Worm (Caenorhabditis elegans) whole organism, mixed stage, embryonic: ENCODE data around the gene F53F4.16.

Source experiments
- blmp-1 ChIP-seq: fragments of 150-350 bp; optimal IDR thresholded peaks from 2 replicates; lab custom pipeline; 2014; ENCODE audit warnings: missing biosample characterization, missing genetic modification characterization
- elt-3 ChIP-seq: fragments of 150-350 bp; optimal IDR thresholded peaks from 2 replicates; lab custom pipeline; 2014; ENCODE audit warnings: missing biosample characterization, missing genetic modification characterization
- hlh-1 ChIP-seq: fragments of 150-350 bp; optimal IDR thresholded peaks from 2 replicates; lab custom pipeline; 2014; ENCODE audit warnings: missing biosample characterization, missing genetic modification reagents, missing genetic modification characterization
- lsy-2 ChIP-seq: fragments of 150-350 bp; optimal IDR thresholded peaks from 2 replicates; lab custom pipeline; 2014; ENCODE audit warnings: missing biosample characterization, missing genetic modification characterization
- mep-1 ChIP-seq: fragments of 150-350 bp; optimal IDR thresholded peaks from 2 replicates; lab custom pipeline; 2017; ENCODE audit warnings: missing biosample characterization, missing genetic modification reagents, missing genetic modification characterization, inconsistent platforms
- pha-4 ChIP-seq: fragments of 150-350 bp; optimal IDR thresholded peaks from 2 replicates; lab custom pipeline; 2018; ENCODE audit warnings: missing biosample characterization, missing genetic modification reagents, missing genetic modification characterization
- snpc-4 ChIP-seq: fragments of 150-350 bp; optimal IDR thresholded peaks from 2 replicates; lab custom pipeline; 2014; ENCODE audit warnings: missing biosample characterization, missing genetic modification characterization

ce11 chrV:13668337-13668736 is 46.7 kb upstream of the F53F4.16 start:
- TF ChIP-seq snpc-4 (tag; lab: Kevin White, UChicago) (no peak), blmp-1 (tag; lab: Kevin White, UChicago) (no peak), hlh-1 (tag; lab: Kevin White, UChicago) (no peak), mep-1 (no peak), pha-4 (tag; lab: Kevin White, UChicago) (no peak), lsy-2 (no peak), elt-3 (no peak)
